Fruit fly (Drosophila melanogaster): Measurements from ENCODE around the gene CG7634.

DNA sequence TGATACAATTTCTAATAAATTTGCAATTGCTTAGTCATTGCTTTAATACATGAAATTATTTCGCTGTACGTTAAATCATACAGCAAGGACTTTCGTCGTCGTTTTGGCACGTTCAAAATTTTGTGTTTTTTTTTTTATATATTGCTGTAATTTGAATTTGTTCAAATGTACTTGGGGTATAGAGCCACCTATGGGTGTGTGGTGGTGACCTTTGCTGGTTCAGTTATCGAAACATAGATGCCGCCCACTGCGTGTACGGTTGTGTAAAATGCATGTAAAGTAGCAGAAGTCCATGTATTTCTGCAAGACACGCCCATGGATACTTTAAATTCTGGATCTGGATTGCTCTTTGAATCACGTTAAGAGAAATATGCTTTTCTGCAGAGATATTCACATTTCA is 39.0 kb downstream of the CG7634 start:
- TF ChIP-seq h (optimal IDR thresholded peaks at IDR 0.05) (no peak), ttk (optimal IDR thresholded peaks at IDR 0.05) (no peak), Sin3A (optimal IDR thresholded peaks at IDR 0.05) (no peak)
